Fruit fly (Drosophila melanogaster) whole organism, embryonic: Measurements from ENCODE around the gene eIF2alpha.

Experiments used
- CG11398 ChIP-seq: fragments of 200-800 bp; sonication (Bioruptor generic); optimal IDR thresholded peaks from 2 replicates; lab custom pipeline; 2016; ENCODE audit warnings: missing biosample characterization, missing genetic modification characterization
- CG11560 ChIP-seq: fragments of 200-800 bp; sonication (Bioruptor generic); IDR thresholded peaks from 3 replicates; pipeline ENCODE4 v1.3.6; 2022; ENCODE audit warnings: missing biosample characterization, missing genetic modification characterization
- CG12071 ChIP-seq: fragments of 200-800 bp; sonication (Bioruptor generic); optimal IDR thresholded peaks from 3 replicates; lab custom pipeline; 2018; ENCODE audit warnings: missing biosample characterization, mild to moderate bottlenecking, missing genetic modification characterization
- CG12219 ChIP-seq: fragments of 200-800 bp; sonication (Bioruptor generic); optimal IDR thresholded peaks from 3 replicates; lab custom pipeline; 2018; ENCODE audit warnings: missing biosample characterization, mild to moderate bottlenecking, missing genetic modification characterization
- CG12236 ChIP-seq: fragments of 200-800 bp; sonication (Bioruptor generic); optimal IDR thresholded peaks from 2 replicates; lab custom pipeline; 2016; ENCODE audit warnings: missing biosample characterization, missing genetic modification characterization
- CG13123 ChIP-seq: fragments of 200-800 bp; sonication (Bioruptor generic); optimal IDR thresholded peaks from 2 replicates; lab custom pipeline; 2016; ENCODE audit warnings: missing biosample characterization, missing genetic modification characterization
- CG13424 ChIP-seq: fragments of 200-800 bp; sonication (Bioruptor generic); optimal IDR thresholded peaks from 2 replicates; lab custom pipeline; 2019; ENCODE audit warnings: missing biosample characterization, mild to moderate bottlenecking, missing genetic modification characterization, moderate library complexity
- CG15011 ChIP-seq: fragments of 200-800 bp; sonication (Bioruptor generic); optimal IDR thresholded peaks from 3 replicates; lab custom pipeline; 2018; ENCODE audit warnings: missing biosample characterization, mild to moderate bottlenecking, missing genetic modification characterization
- CG17328 ChIP-seq: fragments of 200-800 bp; sonication (Bioruptor generic); IDR thresholded peaks from 2 replicates; pipeline ENCODE4 v1.3.6; 2022; ENCODE audit warnings: missing biosample characterization, missing genetic modification characterization
- CG17359 ChIP-seq: fragments of 200-800 bp; sonication (Bioruptor generic); optimal IDR thresholded peaks from 3 replicates; lab custom pipeline; 2018; ENCODE audit warnings: missing biosample characterization, mild to moderate bottlenecking, missing genetic modification characterization, moderate library complexity
- CG18619 ChIP-seq: fragments of 200-800 bp; sonication (Bioruptor generic); optimal IDR thresholded peaks from 3 replicates; lab custom pipeline; 2017; ENCODE audit warnings: missing biosample characterization, mild to moderate bottlenecking, missing genetic modification characterization
- CG2202 ChIP-seq: fragments of 200-800 bp; sonication (Bioruptor generic); optimal IDR thresholded peaks from 2 replicates; lab custom pipeline; 2018; ENCODE audit warnings: missing biosample characterization, mild to moderate bottlenecking, missing genetic modification characterization
- CG31224 ChIP-seq: fragments of 200-800 bp; sonication (Bioruptor generic); IDR thresholded peaks from 2 replicates; pipeline ENCODE4 v1.3.6; 2022; ENCODE audit warnings: missing biosample characterization, missing genetic modification characterization
- CG32532 ChIP-seq: fragments of 200-800 bp; sonication (Bioruptor generic); IDR thresholded peaks from 2 replicates; pipeline ENCODE4 v1.3.6; 2022; ENCODE audit warnings: missing biosample characterization, missing genetic modification characterization
- CG3407 ChIP-seq: fragments of 200-800 bp; sonication (Bioruptor generic); optimal IDR thresholded peaks from 2 replicates; lab custom pipeline; 2018; ENCODE audit warnings: missing biosample characterization, mild to moderate bottlenecking, missing genetic modification characterization
- CG3847 ChIP-seq: fragments of 200-800 bp; sonication (Bioruptor generic); IDR thresholded peaks from 2 replicates; pipeline ENCODE4 v1.3.6; 2022; ENCODE audit warnings: missing biosample characterization, missing genetic modification characterization
- CG42726 ChIP-seq: fragments of 200-800 bp; sonication (Bioruptor generic); IDR thresholded peaks from 2 replicates; pipeline ENCODE4 v1.3.6; 2022; ENCODE audit warnings: missing biosample characterization, missing genetic modification characterization; ENCODE audit not compliant: partially characterized antibody
- CG6689 ChIP-seq: fragments of 200-800 bp; sonication (Bioruptor generic); IDR thresholded peaks from 2 replicates; pipeline ENCODE4 v1.3.6; 2022; ENCODE audit warnings: missing biosample characterization, missing genetic modification characterization
- CG7786 ChIP-seq: fragments of 200-800 bp; sonication (Bioruptor generic); optimal IDR thresholded peaks from 2 replicates; lab custom pipeline; 2016; ENCODE audit warnings: missing biosample characterization, missing genetic modification characterization
- CG7839 ChIP-seq: fragments of 200-800 bp; sonication (Bioruptor generic); optimal IDR thresholded peaks from 3 replicates; lab custom pipeline; 2018; ENCODE audit warnings: missing biosample characterization, mild to moderate bottlenecking, missing genetic modification characterization, moderate library complexity
- CHES-1-like ChIP-seq: fragments of 200-800 bp; sonication (Bioruptor generic); optimal IDR thresholded peaks from 2 replicates; lab custom pipeline; 2016; ENCODE audit warnings: missing biosample characterization, missing genetic modification characterization
- D19B ChIP-seq: fragments of 200-800 bp; sonication (Bioruptor generic); optimal IDR thresholded peaks from 2 replicates; lab custom pipeline; 2017; ENCODE audit warnings: missing biosample characterization, mild to moderate bottlenecking, missing genetic modification characterization
- Dad ChIP-seq: fragments of 200-800 bp; sonication (Bioruptor generic); optimal IDR thresholded peaks from 3 replicates; lab custom pipeline; 2016; ENCODE audit warnings: missing biosample characterization, missing genetic modification characterization
- Dll ChIP-seq: fragments of 200-800 bp; sonication (Bioruptor generic); IDR thresholded peaks from 4 replicates; pipeline ENCODE4 v1.3.6; 2022; ENCODE audit warnings: missing biosample characterization, missing genetic modification characterization; ENCODE audit not compliant: partially characterized antibody
- Dref ChIP-seq: fragments of 200-800 bp; sonication (Bioruptor generic); IDR thresholded peaks from 2 replicates; pipeline ENCODE4 v1.3.6; 2022; ENCODE audit warnings: missing biosample characterization, missing genetic modification characterization
- Fer2 ChIP-seq: fragments of 200-800 bp; sonication (Bioruptor generic); optimal IDR thresholded peaks from 2 replicates; lab custom pipeline; 2018; ENCODE audit warnings: missing biosample characterization, mild to moderate bottlenecking, missing genetic modification characterization, moderate library complexity
- Fer3 ChIP-seq: fragments of 200-800 bp; sonication (Bioruptor generic); optimal IDR thresholded peaks from 2 replicates; lab custom pipeline; 2018; ENCODE audit warnings: missing biosample characterization, mild to moderate bottlenecking, missing genetic modification characterization, moderate library complexity
- HLHmδ ChIP-seq: fragments of 200-800 bp; sonication (Bioruptor generic); optimal IDR thresholded peaks from 2 replicates; lab custom pipeline; 2018; ENCODE audit warnings: missing biosample characterization, mild to moderate bottlenecking, missing genetic modification characterization, moderate library complexity
- Hr51 ChIP-seq, 2 experiments: fragments of 200-800 bp; sonication (Bioruptor generic); optimal IDR thresholded peaks; 2 replicates in 1 of 2; 3 replicates in 1 of 2; lab custom pipeline; 2016 to 2018; ENCODE audit warnings: missing biosample characterization in 2 of 2, missing genetic modification characterization in 2 of 2, mild to moderate bottlenecking in 1 of 2, moderate library complexity in 1 of 2
- NK7.1 ChIP-seq: fragments of 200-800 bp; sonication (Bioruptor generic); optimal IDR thresholded peaks from 3 replicates; lab custom pipeline; 2016; ENCODE audit warnings: missing biosample characterization, missing genetic modification characterization
- Ravus ChIP-seq: fragments of 200-800 bp; sonication (Bioruptor generic); IDR thresholded peaks from 2 replicates; pipeline ENCODE4 v1.3.6; 2022; ENCODE audit warnings: missing biosample characterization, missing genetic modification characterization
- Sin3A ChIP-seq: fragments of >200 bp; optimal IDR thresholded peaks from 2 replicates; lab custom pipeline; 2018
- Sox100B ChIP-seq: fragments of 200-800 bp; sonication (Bioruptor generic); optimal IDR thresholded peaks from 3 replicates; lab custom pipeline; 2018; ENCODE audit warnings: missing biosample characterization, mild to moderate bottlenecking, missing genetic modification characterization
- aop ChIP-seq: fragments of 200-800 bp; sonication (Bioruptor generic); IDR thresholded peaks from 2 replicates; pipeline ENCODE4 v1.3.6; 2022; ENCODE audit warnings: missing biosample characterization, missing genetic modification characterization
- cg ChIP-seq: fragments of 200-800 bp; sonication (Bioruptor generic); optimal IDR thresholded peaks from 3 replicates; lab custom pipeline; 2019; ENCODE audit warnings: missing biosample characterization, mild to moderate bottlenecking, missing genetic modification characterization, moderate library complexity
- croc ChIP-seq: fragments of 200-800 bp; sonication (Bioruptor generic); conservative IDR thresholded peaks from 3 replicates; pipeline ENCODE4 v1.3.6; 2022; ENCODE audit warnings: missing biosample characterization, missing genetic modification characterization
- crp ChIP-seq, 2 experiments: fragments of 200-800 bp; sonication (Bioruptor generic); optimal IDR thresholded peaks; 2 replicates in 1 of 2; 3 replicates in 1 of 2; lab custom pipeline; 2017; ENCODE audit warnings: missing biosample characterization in 2 of 2, missing genetic modification characterization in 2 of 2, mild to moderate bottlenecking in 1 of 2, moderate library complexity in 1 of 2
- dmrt11E ChIP-seq: fragments of 200-800 bp; sonication (Bioruptor generic); optimal IDR thresholded peaks from 3 replicates; lab custom pipeline; 2018; ENCODE audit warnings: missing biosample characterization, mild to moderate bottlenecking, missing genetic modification characterization, moderate library complexity
- esg ChIP-seq: fragments of 200-800 bp; sonication (Bioruptor generic); conservative IDR thresholded peaks from 2 replicates; pipeline ENCODE4 v1.3.6; 2022; ENCODE audit warnings: missing biosample characterization, missing genetic modification characterization
- eve ChIP-seq, 2 experiments: fragments of >200 bp; optimal IDR thresholded peaks; 2 replicates each; lab custom pipeline; 2017; ENCODE audit warnings: missing biosample characterization in 2 of 2, missing genetic modification characterization in 2 of 2
- gcm ChIP-seq: fragments of 200-800 bp; sonication (Bioruptor generic); optimal IDR thresholded peaks from 2 replicates; lab custom pipeline; 2019; ENCODE audit warnings: missing biosample characterization, mild to moderate bottlenecking, missing genetic modification characterization, moderate library complexity
- gsb-n ChIP-seq: fragments of 200-800 bp; sonication (Bioruptor generic); optimal IDR thresholded peaks from 3 replicates; lab custom pipeline; 2018; ENCODE audit warnings: missing biosample characterization, mild to moderate bottlenecking, missing genetic modification characterization
- insv ChIP-seq, 2 experiments: fragments of 200-800 bp; sonication (Bioruptor generic); optimal IDR thresholded peaks; 3 replicates each; lab custom pipeline; 2016 to 2018; ENCODE audit warnings: missing biosample characterization in 2 of 2, missing genetic modification characterization in 2 of 2
- inv ChIP-seq: fragments of 200-800 bp; sonication (Bioruptor generic); IDR thresholded peaks from 2 replicates; pipeline ENCODE4 v1.3.6; 2022; ENCODE audit warnings: missing biosample characterization, missing genetic modification characterization; ENCODE audit not compliant: partially characterized antibody
- jing ChIP-seq: fragments of 200-800 bp; sonication (Bioruptor generic); optimal IDR thresholded peaks from 2 replicates; lab custom pipeline; 2018; ENCODE audit warnings: missing biosample characterization, mild to moderate bottlenecking, missing genetic modification characterization
- maf-S ChIP-seq: fragments of 200-800 bp; sonication (Bioruptor generic); optimal IDR thresholded peaks from 2 replicates; lab custom pipeline; 2016; ENCODE audit warnings: missing biosample characterization, missing genetic modification characterization
- onecut ChIP-seq: fragments of 200-800 bp; sonication (Bioruptor generic); IDR thresholded peaks from 2 replicates; pipeline ENCODE4 v1.3.6; 2022; ENCODE audit warnings: missing biosample characterization, missing genetic modification characterization
- pb ChIP-seq: fragments of 200-800 bp; sonication (Bioruptor generic); optimal IDR thresholded peaks from 3 replicates; lab custom pipeline; 2016; ENCODE audit warnings: missing biosample characterization, missing genetic modification characterization
- salm ChIP-seq: fragments of 200-800 bp; sonication (Bioruptor generic); optimal IDR thresholded peaks from 2 replicates; lab custom pipeline; 2018; ENCODE audit warnings: missing biosample characterization, mild to moderate bottlenecking, missing genetic modification characterization
- slbo ChIP-seq: fragments of 200-800 bp; sonication (Bioruptor generic); IDR thresholded peaks from 2 replicates; pipeline ENCODE4 v1.3.6; 2022; ENCODE audit warnings: missing biosample characterization, missing genetic modification characterization
- stc ChIP-seq: fragments of 200-800 bp; sonication (Bioruptor generic); IDR thresholded peaks from 2 replicates; pipeline ENCODE4 v1.3.6; 2022; ENCODE audit warnings: missing biosample characterization, missing genetic modification characterization
- z ChIP-seq: fragments of 200-800 bp; sonication (Bioruptor generic); IDR thresholded peaks from 3 replicates; pipeline ENCODE4 v1.3.6; 2022; ENCODE audit warnings: missing biosample characterization, missing genetic modification characterization

The eIF2alpha gene

dm6 chrX:16446769-16447168, at the start of gene eIF2alpha (continued):
- TF ChIP-seq CG31224 (GFP tag; lab: Robert Waterston, UW) = no peak
- TF ChIP-seq CG6689 = no peak
- TF ChIP-seq inv (GFP tag; lab: Robert Waterston, UW) = peak; percentile 65
- TF ChIP-seq Ravus (GFP tag; lab: Robert Waterston, UW) = no peak
- no peak for TF ChIP-seq Sox100B (GFP tag; lab: Kevin White, UChicago)
- no peak for TF ChIP-seq CG7786 (GFP tag; lab: Kevin White, UChicago)
- no peak for TF ChIP-seq esg (GFP tag; lab: Robert Waterston, UW)
- no peak for TF ChIP-seq Dad
- no peak for TF ChIP-seq jing (GFP tag; lab: Kevin White, UChicago)
- TF ChIP-seq NK7.1 = no peak
- TF ChIP-seq Dll (GFP tag; lab: Robert Waterston, UW) = peak; percentile 72
- TF ChIP-seq CG12071 (GFP tag; lab: Kevin White, UChicago) = no peak
- TF ChIP-seq Hr51 (GFP tag; optimal IDR thresholded peaks at IDR 0.05; lab: Kevin White, UChicago) = no peak
- no peak for TF ChIP-seq CG7839 (tag; lab: Kevin White, UChicago)
- no peak for TF ChIP-seq CG13123 (GFP tag; lab: Kevin White, UChicago)
- no peak for TF ChIP-seq Fer2 (tag; lab: Kevin White, UChicago)
- TF ChIP-seq eve (GFP tag; optimal IDR thresholded peaks at IDR 0.05; lab: Kevin White, UChicago) = no peak
- TF ChIP-seq croc (GFP tag; lab: Robert Waterston, UW) = no peak
- no peak for TF ChIP-seq CHES-1-like (GFP tag; lab: Kevin White, UChicago)
- no peak for TF ChIP-seq stc (GFP tag; lab: Robert Waterston, UW)
- TF ChIP-seq CG12219 (GFP tag; lab: Kevin White, UChicago) = no peak
- TF ChIP-seq gsb-n (tag; lab: Kevin White, UChicago) = no peak
- peak; percentile 11 for TF ChIP-seq HLHmδ (GFP tag; lab: Kevin White, UChicago)
- no peak for TF ChIP-seq CG17328
- TF ChIP-seq aop (GFP tag; lab: Robert Waterston, UW) = no peak
- TF ChIP-seq slbo = no peak
- peak; percentile 52 for TF ChIP-seq Sin3A
- TF ChIP-seq CG13424 = no peak
- no peak for TF ChIP-seq Fer3 (tag; lab: Kevin White, UChicago)
- peak; percentile 79 for TF ChIP-seq CG42726 (GFP tag; lab: Robert Waterston, UW)
- no peak for TF ChIP-seq CG15011 (GFP tag; lab: Kevin White, UChicago)
- no peak for TF ChIP-seq CG2202
- TF ChIP-seq CG11398 (GFP tag; lab: Kevin White, UChicago) = no peak
- no peak for TF ChIP-seq z (GFP tag; lab: Robert Waterston, UW)
- TF ChIP-seq crp (GFP tag; optimal IDR thresholded peaks at IDR 0.05; lab: Kevin White, UChicago) = peak in 1 of 2 experiments; percentile 62
- no peak for TF ChIP-seq salm (tag; lab: Kevin White, UChicago)
- no peak for TF ChIP-seq CG12236 (GFP tag; lab: Kevin White, UChicago)
- no peak for TF ChIP-seq pb
- peak; percentile 9; the same call in 1 of the 2 replicates for TF ChIP-seq CG32532 (GFP tag; lab: Robert Waterston, UW)
- peak in 1 of 2 experiments; percentile 49 for TF ChIP-seq insv (GFP tag; optimal IDR thresholded peaks at IDR 0.05; lab: Kevin White, UChicago)
- TF ChIP-seq D19B (GFP tag; lab: Kevin White, UChicago) = no peak
- TF ChIP-seq cg (GFP tag; lab: Kevin White, UChicago) = peak; percentile 22
- no peak for TF ChIP-seq gcm
- no peak for TF ChIP-seq CG11560 (tag; lab: Robert Waterston, UW)
- no peak for TF ChIP-seq dmrt11E
- no peak for TF ChIP-seq CG18619 (GFP tag; lab: Kevin White, UChicago)
- no peak for TF ChIP-seq CG17359 (tag; lab: Kevin White, UChicago)
- TF ChIP-seq maf-S = no peak
- TF ChIP-seq onecut (GFP tag; lab: Robert Waterston, UW) = 0 out of 2 replicates have a peak, but pooled peaks have one; percentile 17
- peak; percentile 95 for TF ChIP-seq Dref (GFP tag; lab: Robert Waterston, UW)
- no peak for TF ChIP-seq CG3407
- TF ChIP-seq CG3847 = no peak; the same call in 1 of the 2 replicates
